Worm (Caenorhabditis elegans) whole organism, late embryonic: ENCODE measurements around the gene ufd-2.

ENCODE experiments used
- C38D4.7 ChIP-seq: fragments of 200-800 bp; sonication (Bioruptor generic); optimal IDR thresholded peaks from 2 replicates; lab custom pipeline; 2018; ENCODE audit warnings: mild to moderate bottlenecking, missing genetic modification characterization, moderate library complexity, missing compliant biosample characterization
- F13H6.1 ChIP-seq: sonication (generic microtip); optimal IDR thresholded peaks from 2 replicates; lab custom pipeline; 2016; ENCODE audit warnings: missing genetic modification characterization, missing compliant biosample characterization
- K02D7.2 ChIP-seq: sonication (generic microtip); optimal IDR thresholded peaks from 2 replicates; lab custom pipeline; 2017; ENCODE audit warnings: mild to moderate bottlenecking, missing genetic modification characterization, missing compliant biosample characterization
- K09A11.1 ChIP-seq: sonication (generic microtip); optimal IDR thresholded peaks from 2 replicates; lab custom pipeline; 2017; ENCODE audit warnings: antibody characterized with exemption, mild to moderate bottlenecking, missing genetic modification characterization, missing compliant biosample characterization; ENCODE audit not compliant: insufficient read depth
- T23F11.4 ChIP-seq: fragments of 200-800 bp; sonication (Bioruptor generic); optimal IDR thresholded peaks from 2 replicates; lab custom pipeline; 2018; ENCODE audit warnings: mild to moderate bottlenecking, missing genetic modification characterization, missing compliant biosample characterization
- ama-1 ChIP-seq: fragments of 150-350 bp; optimal IDR thresholded peaks from 2 replicates; lab custom pipeline; 2014
- ceh-14 ChIP-seq: sonication (generic microtip); optimal IDR thresholded peaks from 2 replicates; lab custom pipeline; 2016; ENCODE audit warnings: missing genotype, missing genetic modification characterization, missing compliant biosample characterization
- ceh-22 ChIP-seq: sonication (generic microtip); optimal IDR thresholded peaks from 2 replicates; lab custom pipeline; 2017; ENCODE audit warnings: missing biosample characterization, missing genetic modification characterization
- ceh-24 ChIP-seq: sonication (generic microtip); optimal IDR thresholded peaks from 2 replicates; lab custom pipeline; 2016; ENCODE audit warnings: mild to moderate bottlenecking, missing genetic modification characterization, missing compliant biosample characterization
- ceh-34 ChIP-seq: sonication (generic microtip); optimal IDR thresholded peaks from 2 replicates; lab custom pipeline; 2016; ENCODE audit warnings: mild to moderate bottlenecking, missing genetic modification characterization, missing compliant biosample characterization
- ceh-45 ChIP-seq: fragments of 200-800 bp; sonication (Bioruptor generic); IDR thresholded peaks from 2 replicates; pipeline ENCODE4 v1.3.6; 2022; ENCODE audit warnings: missing genetic modification reagents, missing genetic modification characterization, missing compliant biosample characterization
- ceh-6 ChIP-seq: fragments of 200-800 bp; sonication (Bioruptor generic); optimal IDR thresholded peaks from 2 replicates; lab custom pipeline; 2018; ENCODE audit warnings: mild to moderate bottlenecking, missing genetic modification characterization, missing compliant biosample characterization
- ceh-9 ChIP-seq: sonication (generic microtip); optimal IDR thresholded peaks from 2 replicates; lab custom pipeline; 2016; ENCODE audit warnings: mild to moderate bottlenecking, missing genetic modification characterization, inconsistent platforms, missing compliant biosample characterization
- elt-2 ChIP-seq: sonication (generic microtip); optimal IDR thresholded peaks from 2 replicates; lab custom pipeline; 2016; ENCODE audit warnings: missing genetic modification reagents, missing genetic modification characterization, missing compliant biosample characterization
- ets-4 ChIP-seq: sonication (generic microtip); optimal IDR thresholded peaks from 2 replicates; lab custom pipeline; 2016; ENCODE audit warnings: missing genetic modification characterization, missing compliant biosample characterization
- eyg-1 ChIP-seq: sonication (generic microtip); optimal IDR thresholded peaks from 2 replicates; lab custom pipeline; 2016; ENCODE audit warnings: missing genotype, missing genetic modification characterization, missing compliant biosample characterization
- fax-1 ChIP-seq: sonication (generic microtip); optimal IDR thresholded peaks from 2 replicates; lab custom pipeline; 2016; ENCODE audit warnings: missing genotype, missing genetic modification characterization, missing compliant biosample characterization
- fkh-10 ChIP-seq: fragments of 150-350 bp; optimal IDR thresholded peaks from 2 replicates; lab custom pipeline; 2014; ENCODE audit warnings: missing biosample characterization, missing genetic modification reagents, missing genetic modification characterization
- fkh-6 ChIP-seq: sonication (generic microtip); optimal IDR thresholded peaks from 2 replicates; lab custom pipeline; 2016; ENCODE audit warnings: missing genetic modification characterization, missing compliant biosample characterization
- gmeb-2 ChIP-seq: sonication (generic microtip); optimal IDR thresholded peaks from 2 replicates; lab custom pipeline; 2016; ENCODE audit warnings: missing genetic modification characterization, inconsistent platforms, missing compliant biosample characterization
- hlh-8 ChIP-seq: sonication (generic microtip); optimal IDR thresholded peaks from 2 replicates; lab custom pipeline; 2016; ENCODE audit warnings: missing genotype, missing genetic modification characterization, missing compliant biosample characterization
- lim-6 ChIP-seq: sonication (generic microtip); optimal IDR thresholded peaks from 2 replicates; lab custom pipeline; 2016; ENCODE audit warnings: missing genetic modification characterization, missing compliant biosample characterization
- lin-11 ChIP-seq: fragments of 200-800 bp; sonication (Bioruptor generic); optimal IDR thresholded peaks from 2 replicates; lab custom pipeline; 2018; ENCODE audit warnings: mild to moderate bottlenecking, missing genetic modification characterization, missing compliant biosample characterization
- madf-2 ChIP-seq: sonication (generic microtip); optimal IDR thresholded peaks from 2 replicates; lab custom pipeline; 2017; ENCODE audit warnings: missing genetic modification characterization, missing compliant biosample characterization
- mec-3 ChIP-seq: sonication (generic microtip); optimal IDR thresholded peaks from 2 replicates; lab custom pipeline; 2016; ENCODE audit warnings: borderline replicate concordance, missing genetic modification characterization, missing compliant biosample characterization
- nhr-11 ChIP-seq: fragments of 150-350 bp; optimal IDR thresholded peaks from 2 replicates; lab custom pipeline; 2014; ENCODE audit warnings: missing biosample characterization, missing genetic modification characterization
- nhr-232 ChIP-seq: sonication (generic microtip); optimal IDR thresholded peaks from 2 replicates; lab custom pipeline; 2016; ENCODE audit warnings: missing genetic modification characterization, missing compliant biosample characterization
- pat-9 ChIP-seq: fragments of 200-800 bp; sonication (Bioruptor generic); optimal IDR thresholded peaks from 2 replicates; lab custom pipeline; 2018; ENCODE audit warnings: mild to moderate bottlenecking, missing genetic modification characterization, moderate library complexity, missing compliant biosample characterization
- pax-1 ChIP-seq: fragments of 150-350 bp; optimal IDR thresholded peaks from 2 replicates; lab custom pipeline; 2014; ENCODE audit warnings: missing biosample characterization, missing genetic modification characterization
- pha-4 ChIP-seq: fragments of 150-350 bp; optimal IDR thresholded peaks from 2 replicates; lab custom pipeline; 2018; ENCODE audit warnings: missing biosample characterization, missing genetic modification reagents, missing genetic modification characterization
- pros-1 ChIP-seq: fragments of 150-350 bp; optimal IDR thresholded peaks from 2 replicates; lab custom pipeline; 2014; ENCODE audit warnings: missing biosample characterization, missing genetic modification reagents, missing genetic modification characterization
- ref-2 ChIP-seq: sonication (generic microtip); optimal IDR thresholded peaks from 2 replicates; lab custom pipeline; 2016; ENCODE audit warnings: missing genetic modification characterization, missing compliant biosample characterization
- rnt-1 ChIP-seq: sonication (generic microtip); optimal IDR thresholded peaks from 2 replicates; lab custom pipeline; 2016; ENCODE audit warnings: missing genetic modification characterization, missing compliant biosample characterization
- sdc-2 ChIP-seq: sonication (generic microtip); optimal IDR thresholded peaks from 2 replicates; lab custom pipeline; 2016; ENCODE audit warnings: missing genotype, missing genetic modification characterization, missing compliant biosample characterization
- sox-2 ChIP-seq: fragments of 200-800 bp; sonication (Bioruptor generic); IDR thresholded peaks from 2 replicates; pipeline ENCODE4 v1.3.6; 2022; ENCODE audit warnings: missing genetic modification reagents, missing genetic modification characterization, missing compliant biosample characterization
- sox-4 ChIP-seq: sonication (generic microtip); optimal IDR thresholded peaks from 2 replicates; lab custom pipeline; 2017; ENCODE audit warnings: mild to moderate bottlenecking, missing genetic modification characterization, inconsistent platforms, missing compliant biosample characterization
- syd-9 ChIP-seq: sonication (generic microtip); optimal IDR thresholded peaks from 2 replicates; lab custom pipeline; 2016; ENCODE audit warnings: mild to moderate bottlenecking, missing genetic modification characterization, moderate library complexity, missing compliant biosample characterization
- tbx-2 ChIP-seq: sonication (generic microtip); optimal IDR thresholded peaks from 2 replicates; lab custom pipeline; 2016; ENCODE audit warnings: missing genetic modification characterization, missing compliant biosample characterization
- unc-3 ChIP-seq, 2 experiments: fragments of 200-800 bp in 1 of 2; sonication (Bioruptor generic) in 1 of 2; sonication (generic microtip) in 1 of 2; conservative IDR thresholded peaks in 1 of 2; optimal IDR thresholded peaks in 1 of 2; 2 replicates each; pipeline versions ENCODE4 v1.3.6 to Lab custom; 2016 to 2022; ENCODE audit warnings: missing compliant biosample characterization in 2 of 2, missing genetic modification characterization in 2 of 2, missing genetic modification reagents in 1 of 2
- unc-42 ChIP-seq: sonication (generic microtip); optimal IDR thresholded peaks from 2 replicates; lab custom pipeline; 2016; ENCODE audit warnings: missing genotype, missing genetic modification characterization, missing compliant biosample characterization
- unc-55 ChIP-seq: sonication (generic microtip); optimal IDR thresholded peaks from 2 replicates; lab custom pipeline; 2017; ENCODE audit warnings: missing biosample characterization, missing genetic modification reagents, missing genetic modification characterization
- unc-86 ChIP-seq: sonication (generic microtip); optimal IDR thresholded peaks from 2 replicates; lab custom pipeline; 2016; ENCODE audit warnings: missing genetic modification characterization, missing compliant biosample characterization
- ztf-16 ChIP-seq: sonication (generic microtip); optimal IDR thresholded peaks from 2 replicates; lab custom pipeline; 2017; ENCODE audit warnings: missing genetic modification characterization, missing compliant biosample characterization

ufd-2 gene

DNA sequence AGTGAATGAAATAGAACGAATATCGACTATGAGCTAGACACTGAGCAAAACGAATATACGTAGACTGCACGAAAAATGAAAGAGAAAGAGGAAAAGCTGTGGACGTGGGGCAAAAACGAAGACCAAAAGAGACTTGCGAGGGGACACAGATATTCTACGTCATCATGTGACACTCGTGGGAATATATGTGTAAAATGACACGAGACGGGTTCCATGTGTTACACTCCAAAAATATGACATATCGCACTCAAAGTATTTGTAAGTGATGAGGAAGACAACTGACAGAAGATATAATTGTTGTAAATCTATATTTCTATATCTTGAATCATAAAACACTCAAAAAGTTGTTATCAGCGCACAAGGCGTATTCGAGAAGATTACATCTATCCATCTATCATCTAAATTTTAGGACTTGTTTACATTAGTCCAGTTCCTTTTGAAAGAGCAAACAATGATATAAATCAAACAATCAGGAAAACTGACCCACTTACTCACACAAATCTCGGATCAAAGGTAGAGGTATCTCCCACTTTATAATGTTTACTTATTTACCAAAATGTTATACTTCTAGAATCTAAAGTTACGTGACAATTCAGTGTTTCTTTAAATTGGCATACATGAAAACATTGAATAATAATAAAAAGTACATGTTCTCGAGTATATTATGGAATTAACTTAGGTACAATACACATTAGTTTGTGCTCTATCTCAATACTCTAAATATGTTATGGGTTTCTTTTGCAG, 9.4 kb downstream of the ufd-2 start (continued):
- TF ChIP-seq ceh-22 (tag; lab: Kevin White, UChicago): no peak
- no peak for TF ChIP-seq nhr-232
- peak; percentile 86 for TF ChIP-seq unc-55 (GFP tag; lab: Kevin White, UChicago)
- TF ChIP-seq, all 69 proteins: peak for 8

- TF ChIP-seq elt-2 (tag; lab: Kevin White, UChicago): peak; percentile 24
- no peak for TF ChIP-seq pax-1 (tag; lab: Kevin White, UChicago)
- TF ChIP-seq unc-42 (tag; lab: Kevin White, UChicago): no peak
- no peak for TF ChIP-seq ceh-14 (tag; lab: Kevin White, UChicago)
Observed at ce11 chrII:8073222-8073621, 10.7 kb downstream of the ufd-2 start, which contains the start of gene gpcp-2. gpcp-2 (minus strand) TSS chrII:8073374.

- TF ChIP-seq ceh-24 (tag; lab: Kevin White, UChicago): no peak
- no peak for TF ChIP-seq ceh-45 (GFP tag; lab: Robert Waterston, UW)
- no peak for TF ChIP-seq ceh-34 (tag; lab: Kevin White, UChicago)
- no peak for TF ChIP-seq pax-1 (tag; lab: Kevin White, UChicago)
- TF ChIP-seq nhr-11 (tag; lab: Kevin White, UChicago): no peak
- TF ChIP-seq rnt-1 (tag; lab: Kevin White, UChicago): no peak
- TF ChIP-seq F13H6.1: no peak
- no peak for TF ChIP-seq fkh-10 (GFP tag; lab: Kevin White, UChicago)
- no peak for TF ChIP-seq K02D7.2 (tag; lab: Kevin White, UChicago)
- no peak for TF ChIP-seq unc-86 (tag; lab: Kevin White, UChicago)
- TF ChIP-seq pat-9: no peak
- no peak for TF ChIP-seq hlh-8 (tag; lab: Kevin White, UChicago)
- no peak for TF ChIP-seq lin-11
- TF ChIP-seq ceh-9 (tag; lab: Kevin White, UChicago): no peak
- no peak for TF ChIP-seq sox-4 (tag; lab: Kevin White, UChicago)
- no peak for TF ChIP-seq unc-55 (GFP tag; lab: Kevin White, UChicago)
- TF ChIP-seq sdc-2 (tag; lab: Kevin White, UChicago): no peak
- TF ChIP-seq mec-3: no peak
- no peak for TF ChIP-seq fkh-6 (tag; lab: Kevin White, UChicago)
- TF ChIP-seq, all 69 proteins: peak for 0
Observed at ce11 chrII:8074058-8074457, 11.5 kb downstream of the ufd-2 start.

DNA sequence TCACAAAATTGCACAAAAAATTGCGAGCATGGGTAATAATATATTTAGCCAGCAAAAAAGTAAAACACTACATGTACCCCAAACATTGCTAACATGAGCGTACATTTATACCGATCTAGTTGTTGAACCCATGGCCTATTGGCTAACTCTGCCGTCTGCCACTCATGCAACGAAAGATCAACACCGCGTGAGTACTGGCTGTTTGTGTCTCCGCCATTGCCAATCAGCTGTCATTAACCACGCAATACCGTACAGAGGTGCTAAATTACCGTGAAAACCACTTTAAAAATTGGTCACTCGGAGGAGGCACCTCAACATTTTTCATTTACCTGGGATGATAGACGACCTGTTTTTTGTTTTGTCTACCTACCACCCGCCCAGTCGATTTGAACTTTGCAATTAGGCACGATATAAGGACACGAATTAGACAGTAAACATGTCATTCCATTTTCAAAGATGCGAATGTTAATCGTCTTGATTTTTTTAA, 12.8 kb downstream of the ufd-2 start, which contains the start of gene K02C4.2:
Gene K02C4.2, plus strand, starts transcription at position 437 of the 487 bp plus-strand sequence.
- TF ChIP-seq rnt-1 (tag; lab: Kevin White, UChicago) (no peak), T23F11.4 (peak; percentile 45), pros-1 (tag; lab: Kevin White, UChicago) (no peak), ceh-6 (GFP tag; lab: Kevin White, UChicago) (peak; percentile 78), ets-4 (tag; lab: Kevin White, UChicago) (no peak), ztf-16 (tag; lab: Kevin White, UChicago) (peak; percentile 67), F13H6.1 (no peak), ref-2 (tag; lab: Kevin White, UChicago) (peak; percentile 59), sox-2 (GFP tag; lab: Robert Waterston, UW) (no peak), madf-2 (no peak), K09A11.1 (tag; lab: Kevin White, UChicago) (peak; percentile 63), unc-3 (GFP tag; conservative IDR thresholded peaks at IDR 0.05; lab: Robert Waterston, UW) (no peak), unc-3 (tag; optimal IDR thresholded peaks at IDR 0.05; lab: Kevin White, UChicago) (no peak), eyg-1 (tag; lab: Kevin White, UChicago) (peak; percentile 52), ceh-9 (tag; lab: Kevin White, UChicago) (no peak), unc-42 (tag; lab: Kevin White, UChicago) (no peak), lin-11 (peak; percentile 49), fkh-6 (tag; lab: Kevin White, UChicago) (peak; percentile 46), syd-9 (tag; lab: Kevin White, UChicago) (no peak), mec-3 (no peak), ceh-22 (tag; lab: Kevin White, UChicago) (peak; percentile 45), ceh-14 (tag; lab: Kevin White, UChicago) (peak; percentile 40), C38D4.7 (GFP tag; lab: Kevin White, UChicago) (peak; percentile 55), gmeb-2 (tag; lab: Kevin White, UChicago) (no peak), nhr-11 (tag; lab: Kevin White, UChicago) (no peak), fax-1 (tag; lab: Kevin White, UChicago) (peak; percentile 9), ama-1 (lab: Kevin White, UChicago) (no peak), tbx-2 (tag; lab: Kevin White, UChicago) (peak; percentile 73), unc-86 (tag; lab: Kevin White, UChicago) (peak; percentile 37), lim-6 (tag; lab: Kevin White, UChicago) (no peak), pha-4 (tag; lab: Kevin White, UChicago) (no peak), ceh-24 (tag; lab: Kevin White, UChicago) (no peak)
